Fruit fly (Drosophila melanogaster) whole organism, embryonic: ENCODE results near the gene CG46462.
A peak's percentile ranks its signal among the peaks of the same experiment; 100 is the strongest.

ENCODE experiments used
- Aef1 ChIP-seq: fragments of 200-800 bp; sonication (Bioruptor generic); IDR thresholded peaks from 3 replicates; pipeline ENCODE4 v1.3.6; 2022; ENCODE audit warnings: missing biosample characterization, missing genetic modification characterization
- Atf6 ChIP-seq: fragments of 200-800 bp; sonication (Bioruptor generic); IDR thresholded peaks from 2 replicates; pipeline ENCODE4 v1.3.6; 2022; ENCODE audit warnings: missing biosample characterization, missing genetic modification characterization
- CG10274 ChIP-seq: fragments of 200-800 bp; sonication (Bioruptor generic); optimal IDR thresholded peaks from 3 replicates; lab custom pipeline; 2017; ENCODE audit warnings: missing biosample characterization, mild to moderate bottlenecking, missing genetic modification characterization
- CG10366 ChIP-seq: fragments of 200-800 bp; sonication (Bioruptor generic); IDR thresholded peaks from 2 replicates; pipeline ENCODE4 v1.3.6; 2022; ENCODE audit warnings: missing biosample characterization, missing genetic modification characterization
- CG11560 ChIP-seq: fragments of 200-800 bp; sonication (Bioruptor generic); IDR thresholded peaks from 3 replicates; pipeline ENCODE4 v1.3.6; 2022; ENCODE audit warnings: missing biosample characterization, missing genetic modification characterization
- CG11723 ChIP-seq: fragments of 200-800 bp; sonication (Bioruptor generic); optimal IDR thresholded peaks from 2 replicates; lab custom pipeline; 2017; ENCODE audit warnings: missing biosample characterization, mild to moderate bottlenecking, missing genetic modification characterization
- CG13296 ChIP-seq: fragments of 200-800 bp; sonication (Bioruptor generic); optimal IDR thresholded peaks from 3 replicates; lab custom pipeline; 2018; ENCODE audit warnings: missing biosample characterization, mild to moderate bottlenecking, missing genetic modification characterization
- CG15269 ChIP-seq: fragments of 200-800 bp; sonication (Bioruptor generic); optimal IDR thresholded peaks from 2 replicates; lab custom pipeline; 2018; ENCODE audit warnings: missing biosample characterization, mild to moderate bottlenecking, missing genetic modification characterization, moderate library complexity
- CG15696 ChIP-seq: fragments of 200-800 bp; sonication (Bioruptor generic); optimal IDR thresholded peaks from 2 replicates; lab custom pipeline; 2019; ENCODE audit warnings: missing biosample characterization, mild to moderate bottlenecking, missing genetic modification characterization, moderate library complexity
- CG16863 ChIP-seq: fragments of 200-800 bp; sonication (Bioruptor generic); optimal IDR thresholded peaks from 3 replicates; lab custom pipeline; 2016; ENCODE audit warnings: missing biosample characterization, missing genetic modification characterization
- CG17328 ChIP-seq: fragments of 200-800 bp; sonication (Bioruptor generic); IDR thresholded peaks from 2 replicates; pipeline ENCODE4 v1.3.6; 2022; ENCODE audit warnings: missing biosample characterization, missing genetic modification characterization
- CG17912 ChIP-seq: fragments of 200-800 bp; sonication (Bioruptor generic); optimal IDR thresholded peaks from 2 replicates; lab custom pipeline; 2018; ENCODE audit warnings: missing biosample characterization, mild to moderate bottlenecking, missing genetic modification characterization
- CG1792 ChIP-seq: fragments of 200-800 bp; sonication (Bioruptor generic); optimal IDR thresholded peaks from 2 replicates; lab custom pipeline; 2016; ENCODE audit warnings: missing biosample characterization, missing genetic modification characterization
- CG1832 ChIP-seq: fragments of 200-800 bp; sonication (Bioruptor generic); optimal IDR thresholded peaks from 2 replicates; lab custom pipeline; 2017; ENCODE audit warnings: missing biosample characterization, mild to moderate bottlenecking, missing genetic modification characterization, inconsistent platforms
- CG2875 ChIP-seq: fragments of 200-800 bp; sonication (Bioruptor generic); optimal IDR thresholded peaks from 2 replicates; lab custom pipeline; 2017; ENCODE audit warnings: missing biosample characterization, mild to moderate bottlenecking, missing genetic modification characterization, missing genetic modification reagents
- CG4617 ChIP-seq: fragments of 200-800 bp; sonication (Bioruptor generic); optimal IDR thresholded peaks from 3 replicates; lab custom pipeline; 2016; ENCODE audit warnings: missing biosample characterization, missing genetic modification characterization, borderline replicate concordance
- CG5180 ChIP-seq: fragments of 200-800 bp; sonication (Bioruptor generic); optimal IDR thresholded peaks from 3 replicates; lab custom pipeline; 2017; ENCODE audit warnings: missing biosample characterization, missing genetic modification characterization, mild to moderate bottlenecking, moderate library complexity, missing genetic modification reagents
- CG7357 ChIP-seq: fragments of 200-800 bp; sonication (Bioruptor generic); IDR thresholded peaks from 3 replicates; pipeline ENCODE4 v1.3.6; 2022; ENCODE audit warnings: missing biosample characterization, missing genetic modification characterization
- CG7372 ChIP-seq: fragments of 200-800 bp; sonication (Bioruptor generic); IDR thresholded peaks from 2 replicates; pipeline ENCODE4 v1.3.6; 2022; ENCODE audit warnings: missing biosample characterization, missing genetic modification characterization
- CG8924 ChIP-seq: fragments of 200-800 bp; optimal IDR thresholded peaks from 3 replicates; lab custom pipeline; 2019; ENCODE audit warnings: missing biosample characterization, mild to moderate bottlenecking, missing genetic modification characterization, moderate library complexity
- CG9215 ChIP-seq: fragments of 200-800 bp; sonication (Bioruptor generic); IDR thresholded peaks from 2 replicates; pipeline ENCODE4 v1.3.6; 2022; ENCODE audit warnings: missing biosample characterization, missing genetic modification characterization
- Dek ChIP-seq: fragments of 200-800 bp; sonication (Bioruptor generic); optimal IDR thresholded peaks from 3 replicates; lab custom pipeline; 2019; ENCODE audit warnings: missing biosample characterization, mild to moderate bottlenecking, missing genetic modification characterization, moderate library complexity
- Dfd ChIP-seq, 2 experiments: fragments of >200 bp; optimal IDR thresholded peaks; 2 replicates each; lab custom pipeline; 2017; ENCODE audit warnings: missing biosample characterization in 2 of 2, missing genetic modification characterization in 2 of 2
- Dref ChIP-seq: fragments of 200-800 bp; sonication (Bioruptor generic); IDR thresholded peaks from 2 replicates; pipeline ENCODE4 v1.3.6; 2022; ENCODE audit warnings: missing biosample characterization, missing genetic modification characterization
- Gug ChIP-seq: fragments of 200-800 bp; sonication (Bioruptor generic); IDR thresholded peaks from 4 replicates; pipeline ENCODE4 v1.3.6; 2022; ENCODE audit warnings: missing biosample characterization, missing genetic modification characterization
- HHEX ChIP-seq: fragments of 200-800 bp; sonication (Bioruptor generic); optimal IDR thresholded peaks from 3 replicates; lab custom pipeline; 2017; ENCODE audit warnings: missing biosample characterization, mild to moderate bottlenecking, missing genetic modification characterization, missing genetic modification reagents
- Hand ChIP-seq: fragments of 200-800 bp; sonication (Bioruptor generic); optimal IDR thresholded peaks from 2 replicates; lab custom pipeline; 2017; ENCODE audit warnings: mild to moderate bottlenecking, missing biosample characterization, missing genetic modification reagents, missing genetic modification characterization
- Hr39 ChIP-seq: fragments of >200 bp; optimal IDR thresholded peaks from 2 replicates; lab custom pipeline; 2017
- aop ChIP-seq: fragments of 200-800 bp; sonication (Bioruptor generic); IDR thresholded peaks from 2 replicates; pipeline ENCODE4 v1.3.6; 2022; ENCODE audit warnings: missing biosample characterization, missing genetic modification characterization
- dpn ChIP-seq, 2 experiments: fragments of 200-800 bp; sonication (Bioruptor generic); optimal IDR thresholded peaks; 3 replicates each; lab custom pipeline; 2016; ENCODE audit warnings: missing biosample characterization in 2 of 2, missing genetic modification characterization in 2 of 2
- dysf ChIP-seq: fragments of 200-800 bp; sonication (Bioruptor generic); IDR thresholded peaks from 3 replicates; pipeline ENCODE4 v1.3.6; 2022; ENCODE audit warnings: missing biosample characterization, missing genetic modification characterization
- en ChIP-seq: fragments of 200-800 bp; sonication (Bioruptor generic); optimal IDR thresholded peaks from 2 replicates; lab custom pipeline; 2016; ENCODE audit warnings: missing biosample characterization, missing genetic modification characterization
- ewg ChIP-seq: fragments of 200-800 bp; sonication (Bioruptor generic); optimal IDR thresholded peaks from 3 replicates; lab custom pipeline; 2017; ENCODE audit warnings: mild to moderate bottlenecking, missing biosample characterization, missing genetic modification reagents, missing genetic modification characterization
- eyg ChIP-seq: fragments of 200-800 bp; sonication (Bioruptor generic); optimal IDR thresholded peaks from 3 replicates; lab custom pipeline; 2016; ENCODE audit warnings: missing biosample characterization, missing genetic modification characterization
- fd102C ChIP-seq: fragments of 200-800 bp; sonication (Bioruptor generic); optimal IDR thresholded peaks from 2 replicates; lab custom pipeline; 2018; ENCODE audit warnings: missing biosample characterization, mild to moderate bottlenecking, missing genetic modification characterization, moderate library complexity
- fu2 ChIP-seq: fragments of 200-800 bp; sonication (Bioruptor generic); optimal IDR thresholded peaks from 2 replicates; lab custom pipeline; 2016; ENCODE audit warnings: missing biosample characterization, missing genetic modification characterization
- gce ChIP-seq: fragments of 200-800 bp; sonication (Bioruptor generic); IDR thresholded peaks from 3 replicates; pipeline ENCODE4 v1.3.6; 2022; ENCODE audit warnings: missing biosample characterization, missing genetic modification characterization
- gcm ChIP-seq: fragments of 200-800 bp; sonication (Bioruptor generic); optimal IDR thresholded peaks from 2 replicates; lab custom pipeline; 2019; ENCODE audit warnings: missing biosample characterization, mild to moderate bottlenecking, missing genetic modification characterization, moderate library complexity
- kah ChIP-seq: fragments of 200-800 bp; sonication (Bioruptor generic); optimal IDR thresholded peaks from 2 replicates; lab custom pipeline; 2018; ENCODE audit warnings: missing biosample characterization, mild to moderate bottlenecking, missing genetic modification characterization
- p53 ChIP-seq: fragments of 200-800 bp; sonication (Bioruptor generic); optimal IDR thresholded peaks from 2 replicates; lab custom pipeline; 2016; ENCODE audit warnings: missing biosample characterization, missing genetic modification characterization
- pb ChIP-seq: fragments of 200-800 bp; sonication (Bioruptor generic); optimal IDR thresholded peaks from 3 replicates; lab custom pipeline; 2016; ENCODE audit warnings: missing biosample characterization, missing genetic modification characterization
- sd ChIP-seq: fragments of 200-800 bp; sonication (Bioruptor generic); optimal IDR thresholded peaks from 3 replicates; lab custom pipeline; 2018; ENCODE audit warnings: missing biosample characterization, mild to moderate bottlenecking, missing genetic modification characterization, moderate library complexity
- slbo ChIP-seq: fragments of 200-800 bp; sonication (Bioruptor generic); IDR thresholded peaks from 2 replicates; pipeline ENCODE4 v1.3.6; 2022; ENCODE audit warnings: missing biosample characterization, missing genetic modification characterization
- slou ChIP-seq: fragments of 200-800 bp; sonication (Bioruptor generic); optimal IDR thresholded peaks from 3 replicates; lab custom pipeline; 2016; ENCODE audit warnings: missing biosample characterization, missing genetic modification characterization
- sna ChIP-seq: fragments of 200-800 bp; sonication (Bioruptor generic); IDR thresholded peaks from 2 replicates; pipeline ENCODE4 v1.3.6; 2022; ENCODE audit warnings: missing biosample characterization, missing genetic modification characterization; ENCODE audit not compliant: partially characterized antibody
- tll ChIP-seq, 2 experiments: fragments of 200-800 bp in 1 of 2; fragments of >200 bp in 1 of 2; sonication (Bioruptor generic) in 1 of 2; optimal IDR thresholded peaks; 2 replicates each; lab custom pipeline; 2017 to 2019; ENCODE audit warnings: missing biosample characterization in 2 of 2, missing genetic modification characterization in 2 of 2, mild to moderate bottlenecking in 1 of 2, moderate library complexity in 1 of 2
- trh ChIP-seq: fragments of 200-800 bp; sonication (Bioruptor generic); optimal IDR thresholded peaks from 2 replicates; lab custom pipeline; 2016; ENCODE audit warnings: missing biosample characterization, missing genetic modification characterization
- ttk ChIP-seq: fragments of 200-800 bp; sonication (Bioruptor generic); IDR thresholded peaks from 2 replicates; pipeline ENCODE4 v2.1.2; 2022; ENCODE audit warnings: missing biosample characterization, missing genetic modification characterization
- tup ChIP-seq: fragments of 200-800 bp; sonication (Bioruptor generic); optimal IDR thresholded peaks from 2 replicates; lab custom pipeline; 2016; ENCODE audit warnings: missing biosample characterization, mild to moderate bottlenecking, missing genetic modification characterization, moderate library complexity
- usp ChIP-seq: fragments of >200 bp; optimal IDR thresholded peaks from 2 replicates; lab custom pipeline; 2017; ENCODE audit warnings: missing biosample characterization, missing genetic modification characterization
- vnd ChIP-seq: fragments of 200-800 bp; sonication (Bioruptor generic); IDR thresholded peaks from 3 replicates; pipeline ENCODE4 v1.3.6; 2022; ENCODE audit warnings: missing biosample characterization, missing genetic modification characterization; ENCODE audit not compliant: partially characterized antibody
- z ChIP-seq: fragments of 200-800 bp; sonication (Bioruptor generic); IDR thresholded peaks from 3 replicates; pipeline ENCODE4 v1.3.6; 2022; ENCODE audit warnings: missing biosample characterization, missing genetic modification characterization

Gene CG46462

dm6 chr3L:19895556-19895995 is 35.9 kb upstream of the CG46462 start (continued):
- TF ChIP-seq Dfd (GFP tag; optimal IDR thresholded peaks at IDR 0.05; lab: Kevin White, UChicago) (no peak), dysf (GFP tag; lab: Robert Waterston, UW) (no peak), CG17328 (GFP tag; lab: Robert Waterston, UW) (no peak), Hr39 (no peak), CG11723 (GFP tag; lab: Kevin White, UChicago) (no peak), CG4617 (GFP tag; lab: Kevin White, UChicago) (no peak), Atf6 (GFP tag; lab: Robert Waterston, UW) (no peak), sd (tag; lab: Kevin White, UChicago) (no peak), Aef1 (peak; percentile 55; the same call in 2 of the 3 replicates), HHEX (GFP tag; lab: Kevin White, UChicago) (no peak), pb (GFP tag; lab: Kevin White, UChicago) (no peak), CG11560 (tag; lab: Robert Waterston, UW) (no peak), CG2875 (GFP tag; lab: Kevin White, UChicago) (no peak), CG5180 (GFP tag; lab: Kevin White, UChicago) (no peak), tup (GFP tag; lab: Kevin White, UChicago) (no peak), ttk (GFP tag; lab: Robert Waterston, UW) (no peak), Hand (GFP tag; lab: Kevin White, UChicago) (no peak), fu2 (GFP tag; lab: Kevin White, UChicago) (no peak), trh (GFP tag; lab: Kevin White, UChicago) (no peak), CG10274 (no peak), en (GFP tag; lab: Kevin White, UChicago) (no peak), CG1792 (GFP tag; lab: Kevin White, UChicago) (no peak), vnd (GFP tag; lab: Robert Waterston, UW) (no peak), Gug (GFP tag; lab: Robert Waterston, UW) (no peak), ewg (GFP tag; lab: Kevin White, UChicago) (no peak), eyg (GFP tag; lab: Kevin White, UChicago) (no peak), aop (GFP tag; lab: Robert Waterston, UW) (no peak), usp (GFP tag; lab: Kevin White, UChicago) (no peak), sna (GFP tag; lab: Robert Waterston, UW) (0 out of 2 replicates have a peak, but pooled peaks have one; percentile 16), CG17912 (no peak), slou (GFP tag; lab: Kevin White, UChicago) (no peak), p53 (no peak), CG9215 (GFP tag; lab: Robert Waterston, UW) (no peak), Dek (tag; lab: Kevin White, UChicago) (no peak), dpn (GFP tag; optimal IDR thresholded peaks at IDR 0.05; lab: Kevin White, UChicago) (no peak), Dref (GFP tag; lab: Robert Waterston, UW) (no peak), z (GFP tag; lab: Robert Waterston, UW) (no peak), CG1832 (GFP tag; lab: Kevin White, UChicago) (peak; percentile 97), CG16863 (no peak), CG15269 (tag; lab: Kevin White, UChicago) (no peak), gce (GFP tag; lab: Robert Waterston, UW) (no peak), fd102C (GFP tag; lab: Kevin White, UChicago) (no peak), kah (GFP tag; lab: Kevin White, UChicago) (peak; percentile 66), CG15696 (tag; lab: Kevin White, UChicago) (no peak), CG8924 (tag; lab: Kevin White, UChicago) (peak; percentile 47), CG10366 (GFP tag; lab: Robert Waterston, UW) (no peak), slbo (no peak), tll (GFP tag; optimal IDR thresholded peaks at IDR 0.05; lab: Kevin White, UChicago) (peak; percentile 86 to 94), CG7372 (no peak), gcm (GFP tag; lab: Kevin White, UChicago) (no peak), CG7357 (no peak), CG13296 (GFP tag; lab: Kevin White, UChicago) (no peak)
